Worm (Caenorhabditis elegans): ENCODE measurements around the gene spop-1.

DNA sequence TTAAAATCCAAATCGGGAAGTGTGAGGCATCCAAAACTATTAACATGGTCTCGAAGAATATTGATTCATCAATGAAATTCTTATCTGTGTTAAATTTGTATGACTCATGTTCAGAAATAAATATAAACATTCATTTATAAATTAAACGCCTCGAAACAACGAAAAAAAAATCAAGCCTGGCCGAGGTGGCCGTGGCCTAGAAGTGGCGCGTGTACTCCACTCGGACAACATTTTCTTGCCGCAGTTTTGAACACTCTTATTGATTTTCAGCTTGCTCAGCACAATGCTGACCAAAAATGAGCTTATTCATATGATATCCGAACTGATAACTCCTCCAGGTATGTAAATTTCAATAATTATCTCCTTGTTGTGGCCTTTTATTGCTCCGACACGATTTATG is 33.7 kb downstream of the spop-1 start, which contains the start of gene ekl-6:
- TF ChIP-seq ztf-29 (GFP tag; IDR thresholded peaks at IDR 0.05) = no peak
- TF ChIP-seq tab-1 (GFP tag; IDR thresholded peaks at IDR 0.05) = no peak
- TF ChIP-seq ztf-23 (GFP tag; IDR thresholded peaks at IDR 0.05) = no peak
- TF ChIP-seq klf-2 (GFP tag; conservative IDR thresholded peaks at IDR 0.05) = no peak
